Fruit fly (Drosophila melanogaster) S2 (cell line): ENCODE measurements around the gene Bin1.

Source experiments
- CG8478 ChIP-seq: fragments of >200 bp; optimal IDR thresholded peaks from 2 replicates; lab custom pipeline; 2018
- CTCF ChIP-seq, 2 experiments: fragments of >200 bp; optimal IDR thresholded peaks; 2 replicates each; lab custom pipeline; 2018

The Bin1 gene

DNA sequence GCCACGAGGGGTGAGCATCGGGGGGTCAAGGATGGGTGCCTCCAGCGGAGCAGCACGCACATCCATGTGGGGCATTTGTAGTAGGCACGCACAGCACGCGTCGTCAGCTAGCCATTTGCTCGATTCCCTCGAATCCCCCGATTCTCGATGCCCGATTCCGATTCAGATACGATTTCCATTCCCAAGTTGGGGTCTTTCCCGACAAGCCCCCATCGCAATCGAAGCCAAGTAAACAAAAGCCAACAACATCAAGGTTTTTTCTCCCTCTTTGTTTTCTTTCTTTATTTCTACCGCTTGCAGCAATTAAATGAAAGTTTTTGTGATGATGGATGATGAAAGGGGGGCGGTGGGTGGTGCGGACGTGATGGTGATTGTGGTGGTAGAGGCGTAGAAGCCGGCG lies 37.7 kb upstream of the Bin1 start:
- TF ChIP-seq CTCF (optimal IDR thresholded peaks at IDR 0.05; lab: Kevin White, UChicago) (no peak), CG8478 (lab: Kevin White, UChicago) (no peak)

DNA sequence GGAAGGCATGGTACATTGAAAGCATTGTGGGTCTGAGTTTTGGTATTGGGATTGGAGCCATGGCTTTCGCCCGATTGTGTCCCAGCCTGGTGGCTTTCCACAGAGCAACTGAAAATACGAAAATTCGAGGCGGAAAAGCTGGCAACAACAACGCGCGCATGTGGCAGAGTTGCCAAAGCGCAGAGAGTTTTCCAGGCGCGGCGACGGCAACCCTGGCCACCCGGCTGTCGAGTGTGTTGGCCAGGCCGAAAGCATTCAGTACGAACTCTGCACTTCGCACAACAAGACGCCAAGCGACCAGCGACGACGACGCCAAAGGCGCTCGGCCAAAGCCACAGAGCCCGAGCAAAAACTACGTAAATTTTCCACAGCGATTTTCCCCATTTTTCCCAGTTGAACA lies 36.4 kb upstream of the Bin1 start:
- TF ChIP-seq CTCF (optimal IDR thresholded peaks at IDR 0.05; lab: Kevin White, UChicago) (no peak), CG8478 (lab: Kevin White, UChicago) (no peak)

DNA sequence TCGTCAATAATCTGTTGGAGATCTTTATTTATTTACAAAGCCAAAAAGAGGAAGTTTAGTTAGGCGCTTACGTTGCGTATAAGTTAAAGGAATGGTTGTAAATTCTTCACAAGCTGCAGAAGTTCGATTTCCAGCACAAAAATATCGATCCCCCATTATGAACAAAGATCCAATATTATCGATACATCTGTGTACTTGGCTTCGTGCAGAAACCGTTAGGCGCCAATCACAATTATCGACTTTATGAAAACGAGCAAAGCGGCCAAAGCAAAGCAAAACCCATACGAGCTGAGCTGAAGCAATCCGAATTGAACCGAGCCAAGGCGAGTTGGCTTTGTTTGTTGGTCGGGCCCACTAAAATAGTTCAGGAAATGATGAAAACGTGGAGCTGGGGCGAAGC lies 36.0 kb upstream of the Bin1 start, which contains the start of gene tara:
tara (plus strand) TSS at position 301 of the 400 bp plus-strand sequence.
- no peak for TF ChIP-seq CTCF (optimal IDR thresholded peaks at IDR 0.05; lab: Kevin White, UChicago)
- TF ChIP-seq CG8478 (lab: Kevin White, UChicago), result no peak

DNA sequence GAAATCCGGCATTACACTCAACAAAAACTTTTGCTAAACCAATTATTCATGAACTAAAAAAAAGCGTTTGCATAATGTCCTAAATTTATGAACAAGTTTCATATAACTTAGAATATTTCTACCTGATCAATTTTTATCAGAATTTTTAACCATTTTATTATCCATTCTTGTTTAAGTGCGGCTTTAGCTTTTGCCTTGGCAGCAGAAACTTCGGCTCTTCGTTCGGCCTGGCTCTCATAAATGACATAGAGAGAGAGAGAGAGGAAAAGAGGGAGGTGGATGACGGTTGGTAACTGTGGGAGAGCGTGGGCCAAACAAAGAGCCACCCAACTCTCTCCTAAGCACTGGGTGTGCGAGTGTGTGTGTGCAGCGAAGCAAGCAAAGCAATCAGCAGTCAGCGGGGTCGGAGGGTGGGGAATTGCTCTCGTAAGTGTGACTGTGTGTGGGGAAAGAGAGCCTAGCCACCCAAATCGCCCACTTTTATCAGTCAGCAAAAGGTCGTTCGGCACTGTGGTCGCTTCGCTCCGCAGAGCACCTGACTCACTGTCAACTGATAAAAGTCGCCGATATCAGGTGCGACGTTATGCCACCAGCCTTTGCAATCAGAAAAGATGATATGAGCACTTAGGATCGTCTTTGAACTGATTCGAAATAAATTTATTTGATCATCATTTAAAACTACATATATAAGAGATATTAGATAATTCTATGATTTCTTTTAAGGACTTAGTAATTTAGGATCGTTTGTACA lies 35.2 kb upstream of the Bin1 start:
- no peak for TF ChIP-seq CTCF (optimal IDR thresholded peaks at IDR 0.05; lab: Kevin White, UChicago)
- no peak for TF ChIP-seq CG8478 (lab: Kevin White, UChicago)

DNA sequence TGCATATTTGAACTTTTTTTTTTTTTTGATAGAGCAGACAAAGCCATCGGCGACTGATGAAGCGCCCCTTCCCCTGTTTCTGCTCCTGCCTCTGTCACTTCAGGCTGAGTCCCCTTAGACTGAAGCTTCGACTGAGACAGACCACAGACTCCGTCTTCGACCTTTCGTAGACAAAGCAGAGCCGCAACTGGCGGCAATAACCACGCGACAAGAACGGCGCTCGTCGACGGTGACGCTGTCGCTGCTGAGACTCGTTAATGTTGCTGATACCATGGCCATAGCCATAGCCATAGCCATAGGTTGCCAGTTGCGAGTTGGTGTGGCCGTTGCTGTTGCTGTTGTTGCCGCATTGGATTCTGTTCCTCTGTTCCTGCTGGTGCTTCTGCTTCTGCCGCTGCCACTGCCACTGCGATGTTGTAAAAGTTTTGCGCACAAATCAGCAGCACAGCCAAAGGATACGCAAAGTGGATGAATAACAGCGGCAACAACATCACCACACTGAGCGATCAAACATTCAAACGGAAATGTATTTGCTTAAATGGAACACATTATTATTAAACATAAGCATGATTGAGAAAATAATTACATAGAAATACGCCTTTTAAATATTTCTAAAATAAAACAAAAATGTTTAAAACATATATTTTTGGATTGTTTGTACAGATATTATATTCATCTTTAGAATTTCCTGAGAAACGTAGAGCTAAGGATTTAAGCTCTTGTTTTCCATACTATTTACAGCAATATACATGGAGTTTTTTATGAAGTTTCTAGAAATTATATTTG lies 34.1 kb upstream of the Bin1 start:
- TF ChIP-seq CTCF (optimal IDR thresholded peaks at IDR 0.05; lab: Kevin White, UChicago) (no peak), CG8478 (lab: Kevin White, UChicago) (no peak)

DNA sequence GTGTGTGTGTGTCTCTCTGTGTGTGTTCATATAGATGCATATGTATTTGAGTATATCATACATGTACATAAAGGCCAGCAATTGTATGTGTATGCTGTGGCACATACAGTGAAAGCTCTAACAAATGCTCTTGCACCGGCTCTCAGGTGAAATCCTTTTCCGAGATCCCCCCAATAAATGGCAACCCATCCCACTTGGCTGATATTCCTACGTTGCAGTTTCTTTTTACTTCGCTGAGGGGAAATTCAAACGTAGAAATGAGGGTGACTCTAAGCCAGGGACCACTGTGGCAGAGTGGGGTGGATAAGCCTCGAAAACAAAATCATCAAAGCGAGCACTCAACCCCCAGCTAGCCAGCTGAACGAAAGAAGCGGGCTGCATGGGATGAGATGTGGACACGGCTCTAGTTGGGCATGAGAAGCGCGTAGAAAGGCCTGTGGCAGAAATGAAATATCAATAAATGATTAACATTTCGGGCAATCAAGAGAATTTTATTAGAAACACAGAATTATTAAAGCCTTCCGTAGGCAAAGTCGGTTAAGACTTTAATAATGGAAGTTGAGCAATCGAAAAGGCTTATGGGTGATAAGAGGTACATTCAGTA lies 33.0 kb upstream of the Bin1 start:
- TF ChIP-seq CG8478 (lab: Kevin White, UChicago), result no peak
- TF ChIP-seq CTCF (optimal IDR thresholded peaks at IDR 0.05; lab: Kevin White, UChicago), result no peak

DNA sequence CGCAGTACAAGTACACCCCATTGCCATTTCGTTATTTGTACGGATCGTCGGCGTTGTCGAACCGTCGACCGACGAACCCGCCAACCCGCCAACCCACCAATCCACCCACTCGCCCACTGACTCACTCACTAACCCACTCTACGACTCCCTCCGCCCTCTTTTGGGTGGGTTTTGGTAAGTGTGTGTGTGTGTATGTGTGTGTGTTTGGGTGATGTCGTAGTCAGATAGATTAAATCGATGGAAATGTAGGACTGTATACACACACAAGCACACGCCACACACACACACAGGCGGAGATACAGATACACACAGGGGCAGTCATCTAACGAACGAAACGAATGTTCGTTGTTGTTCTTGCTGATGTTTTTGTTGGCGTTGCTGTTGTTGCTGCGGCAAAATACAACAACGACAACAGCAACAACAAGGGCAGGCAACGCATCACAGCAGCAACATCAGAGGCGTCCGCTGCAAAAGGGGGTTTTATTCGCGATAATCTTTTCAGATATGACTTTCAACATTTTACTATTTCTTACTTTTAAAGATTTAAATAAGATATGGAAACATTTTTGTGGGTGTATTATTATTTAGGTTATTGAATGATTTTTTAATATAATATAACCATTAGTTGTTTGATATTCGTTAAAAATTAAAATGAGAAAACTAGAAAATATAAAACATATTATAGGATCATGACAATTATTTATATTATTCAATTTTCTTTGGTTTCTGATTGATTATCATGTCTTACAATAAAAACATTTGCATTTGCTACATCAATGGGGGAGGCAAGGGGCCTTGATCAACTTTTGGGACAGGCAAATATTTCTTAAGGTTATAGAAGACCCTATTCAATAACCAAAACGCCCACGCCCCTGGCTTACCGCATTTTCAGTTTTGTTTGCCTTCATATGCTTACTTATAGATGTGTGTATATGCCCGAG lies 32.3 kb upstream of the Bin1 start:
- no peak for TF ChIP-seq CTCF (optimal IDR thresholded peaks at IDR 0.05; lab: Kevin White, UChicago)
- no peak for TF ChIP-seq CG8478 (lab: Kevin White, UChicago)

DNA sequence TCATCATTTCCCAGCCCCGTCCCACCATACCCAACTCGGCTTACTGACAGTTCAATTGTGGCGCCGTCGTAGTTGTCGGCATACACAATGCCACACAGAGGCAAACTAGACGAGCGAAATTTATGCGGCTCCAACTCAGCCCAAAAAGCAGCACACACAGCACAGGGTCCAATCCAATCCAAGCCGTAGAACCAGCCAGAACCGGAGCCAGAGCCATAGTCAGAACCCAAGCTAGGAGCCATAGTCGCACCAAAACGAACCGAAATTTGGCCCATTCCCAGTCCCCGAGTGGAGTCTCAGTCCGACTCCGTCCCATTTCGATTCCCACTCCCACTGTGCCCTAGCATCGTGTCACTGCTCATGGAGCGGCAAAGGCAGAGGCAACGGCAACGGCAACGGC lies 31.5 kb upstream of the Bin1 start:
- no peak for TF ChIP-seq CG8478 (lab: Kevin White, UChicago)
- TF ChIP-seq CTCF (optimal IDR thresholded peaks at IDR 0.05; lab: Kevin White, UChicago), result no peak

DNA sequence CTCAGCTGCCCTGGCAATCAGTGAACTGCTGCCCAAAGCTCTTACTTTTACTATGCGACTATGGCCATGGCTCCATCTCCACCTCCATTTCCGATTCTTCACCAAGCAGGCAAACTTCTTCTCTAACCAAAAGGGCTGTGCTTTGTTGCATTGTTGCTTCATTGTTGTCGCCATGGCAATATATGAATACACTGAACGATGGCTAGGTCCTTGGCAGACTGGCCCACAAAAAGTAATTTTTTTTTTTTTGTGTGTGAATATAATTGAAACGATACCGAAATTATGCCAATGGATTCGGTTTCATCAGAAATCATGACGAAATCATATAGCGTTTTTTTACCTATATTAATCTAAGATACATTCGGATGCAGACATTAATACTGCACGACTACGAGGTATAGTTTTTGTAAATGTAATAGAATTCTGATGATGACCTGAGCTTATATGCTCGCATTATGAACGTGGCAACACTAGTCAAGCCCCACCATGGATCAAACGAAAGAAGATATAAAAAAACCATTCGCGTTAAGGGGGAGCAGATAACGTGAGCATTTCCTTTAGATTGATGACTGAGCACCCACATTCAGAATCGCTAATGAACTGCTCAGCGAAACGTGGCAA lies 30.8 kb upstream of the Bin1 start:
- TF ChIP-seq CG8478 (lab: Kevin White, UChicago) (no peak), CTCF (optimal IDR thresholded peaks at IDR 0.05; lab: Kevin White, UChicago) (no peak)

DNA sequence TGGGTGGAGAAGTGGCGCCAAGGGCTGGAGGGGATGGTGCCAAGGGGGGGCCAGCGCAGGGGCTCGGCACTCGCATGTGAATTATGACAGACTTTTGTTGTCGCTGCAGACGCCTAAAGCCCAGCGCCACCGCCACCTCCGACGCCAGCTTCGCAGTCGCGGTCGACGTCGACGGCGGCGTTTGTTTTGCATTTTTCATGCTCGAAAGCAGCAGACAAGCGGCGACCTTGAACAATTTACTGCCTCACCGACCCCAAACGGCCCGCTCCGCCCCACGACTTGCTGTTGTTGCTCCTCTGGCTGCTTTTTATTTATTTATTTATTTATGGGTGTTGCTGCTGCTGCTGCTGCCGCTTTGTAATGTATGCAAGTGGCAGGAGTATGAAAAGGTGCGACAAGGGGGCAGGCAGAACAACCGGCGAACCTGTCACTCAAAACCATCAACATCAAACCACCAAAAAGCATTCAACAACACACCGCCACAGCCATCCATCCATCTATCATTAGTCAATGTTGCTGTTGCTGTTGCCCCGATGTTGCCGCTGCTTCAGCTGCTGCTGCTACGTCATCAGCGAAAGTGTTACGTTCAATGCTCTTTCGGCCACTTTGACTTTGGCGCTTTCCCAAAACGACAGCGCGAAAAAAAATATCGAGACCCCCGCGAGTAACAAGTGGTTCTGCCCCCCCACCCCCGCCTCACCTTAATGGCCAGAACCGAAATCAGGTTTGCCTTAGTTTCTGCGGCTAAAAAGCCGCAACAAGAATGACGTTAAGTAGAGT lies 29.1 kb upstream of the Bin1 start:
- no peak for TF ChIP-seq CTCF (optimal IDR thresholded peaks at IDR 0.05; lab: Kevin White, UChicago)
- no peak for TF ChIP-seq CG8478 (lab: Kevin White, UChicago)

DNA sequence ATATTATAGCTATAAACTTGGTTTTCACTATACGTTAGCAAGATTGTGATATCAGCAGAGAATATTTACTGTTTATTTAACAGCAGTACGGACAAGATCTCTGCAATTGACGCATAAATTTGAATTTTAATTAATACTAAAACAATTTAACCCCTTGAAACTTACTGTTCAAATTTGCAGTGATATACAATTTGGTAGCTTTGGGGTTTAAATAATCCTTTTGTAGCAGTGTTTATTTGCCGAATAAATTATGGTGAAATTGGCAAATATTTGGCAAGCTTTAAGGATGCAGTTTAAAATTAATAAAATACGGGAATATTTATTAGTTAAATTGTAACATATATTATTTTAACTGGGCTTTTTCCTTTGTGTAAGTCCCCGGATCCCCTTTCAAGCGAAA lies 28.0 kb upstream of the Bin1 start:
- TF ChIP-seq CTCF (optimal IDR thresholded peaks at IDR 0.05; lab: Kevin White, UChicago) (no peak), CG8478 (lab: Kevin White, UChicago) (no peak)

DNA sequence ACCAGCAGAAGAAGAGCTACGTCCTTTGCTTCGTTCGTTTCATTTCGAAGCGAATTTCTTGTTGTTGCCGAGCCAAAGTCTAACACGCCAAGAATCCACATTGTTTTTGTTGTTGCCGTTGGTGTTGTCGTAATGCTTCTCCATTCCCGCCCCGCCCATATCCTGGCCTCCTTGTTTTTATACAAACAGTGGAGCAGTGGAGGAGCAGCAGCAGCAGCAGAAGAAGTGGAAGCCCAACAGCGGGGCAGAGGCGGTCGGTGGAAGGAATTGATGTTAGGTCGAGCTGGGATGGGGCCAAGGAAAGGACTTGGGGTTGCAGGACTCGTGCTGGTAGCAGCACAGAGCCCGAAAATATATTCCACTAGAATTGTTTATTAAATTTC lies 25.9 kb upstream of the Bin1 start:
- TF ChIP-seq CG8478 (lab: Kevin White, UChicago), result no peak
- no peak for TF ChIP-seq CTCF (optimal IDR thresholded peaks at IDR 0.05; lab: Kevin White, UChicago)
